Worm (Caenorhabditis elegans): ENCODE results near the gene hen-1.

The hen-1 gene

DNA sequence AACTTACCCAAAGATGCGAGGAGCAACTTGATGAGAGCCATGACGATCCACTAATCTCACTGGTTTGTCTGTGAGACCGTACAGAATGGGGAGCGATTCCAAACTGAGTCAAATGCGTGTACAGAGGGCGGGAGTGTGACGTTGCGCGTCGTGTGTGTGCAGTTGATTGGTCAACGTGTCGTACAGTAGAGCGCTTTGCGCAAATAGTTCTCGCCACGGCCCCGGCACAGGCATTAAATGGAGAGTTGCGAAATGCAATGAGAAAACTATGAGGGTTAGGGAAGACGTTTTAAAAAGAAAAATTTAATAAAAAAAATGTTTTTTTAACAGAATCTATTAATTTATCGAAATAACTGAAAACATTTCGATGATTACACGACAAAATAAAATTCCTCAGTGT lies 48.4 kb downstream of the hen-1 start, which contains the start of gene pdi-6 (continued):
- TF ChIP-seq dmd-9 (GFP tag; IDR thresholded peaks at IDR 0.05): peak; percentile 96
- peak; percentile 63 for TF ChIP-seq vab-7 (GFP tag; IDR thresholded peaks at IDR 0.05)
- no peak for TF ChIP-seq lir-3 (tag; optimal IDR thresholded peaks at IDR 0.05)
- no peak for TF ChIP-seq F26F4.8 (GFP tag; conservative IDR thresholded peaks at IDR 0.05)
- peak; percentile 26 to 86 for TF ChIP-seq hif-1 (tag; optimal IDR thresholded peaks at IDR 0.05)
- no peak for TF ChIP-seq snpc-1.2 (GFP tag; IDR thresholded peaks at IDR 0.05)
- TF ChIP-seq dve-1 (tag; optimal IDR thresholded peaks at IDR 0.05; ENCODE audit: insufficient read depth): peak; percentile 90
- TF ChIP-seq nhr-10 (tag; optimal IDR thresholded peaks at IDR 0.05): peak; percentile 36
- no peak for TF ChIP-seq egl-43 (GFP tag; IDR thresholded peaks at IDR 0.05)
- peak; percentile 37; the same call in 1 of the 2 replicates for TF ChIP-seq arid-1 (GFP tag; conservative IDR thresholded peaks at IDR 0.05)
- peak; percentile 67; the same call in 1 of the 2 replicates for TF ChIP-seq lin-29 (GFP tag; IDR thresholded peaks at IDR 0.05)
- peak; percentile 51 to 82 for TF ChIP-seq mdl-1 (tag; optimal IDR thresholded peaks at IDR 0.05)
- no peak for TF ChIP-seq R02D3.7 (tag; optimal IDR thresholded peaks at IDR 0.05)
- no peak for TF ChIP-seq mdt-29 (GFP tag; IDR thresholded peaks at IDR 0.05)
- no peak for TF ChIP-seq nhr-111 (GFP tag; optimal IDR thresholded peaks at IDR 0.05)
- TF ChIP-seq ZK546.5 (tag; optimal IDR thresholded peaks at IDR 0.05): no peak
- TF ChIP-seq sdz-12 (GFP tag; optimal IDR thresholded peaks at IDR 0.05): no peak
- peak; percentile 84 for TF ChIP-seq T20F7.1 (GFP tag; optimal IDR thresholded peaks at IDR 0.05)
- peak; percentile 46; the same call in 1 of the 2 replicates for TF ChIP-seq lin-1 (GFP tag; IDR thresholded peaks at IDR 0.05)
- TF ChIP-seq hmg-1.1 (GFP tag; IDR thresholded peaks at IDR 0.05): peak; percentile 87
- peak; percentile 85 for TF ChIP-seq madf-9 (GFP tag; conservative IDR thresholded peaks at IDR 0.05)
- peak; percentile 82 for TF ChIP-seq dpl-1 (GFP tag; optimal IDR thresholded peaks at IDR 0.05)
- TF ChIP-seq skn-1 (tag; optimal IDR thresholded peaks at IDR 0.05): no peak
- TF ChIP-seq snpc-4 (tag; optimal IDR thresholded peaks at IDR 0.05): no peak
- no peak for TF ChIP-seq lim-7 (GFP tag; IDR thresholded peaks at IDR 0.05)
- peak; percentile 18 for TF ChIP-seq unc-130 (GFP tag; optimal IDR thresholded peaks at IDR 0.05)
- TF ChIP-seq php-3 (GFP tag; IDR thresholded peaks at IDR 0.05): peak; percentile 80
- no peak for TF ChIP-seq attf-4 (tag; optimal IDR thresholded peaks at IDR 0.05)
- TF ChIP-seq spr-1 (tag; optimal IDR thresholded peaks at IDR 0.05): peak; percentile 58
- peak; percentile 58 for TF ChIP-seq jun-1 (tag; optimal IDR thresholded peaks at IDR 0.05)
- peak; percentile 81 to 93 for TF ChIP-seq lsy-2 (tag; optimal IDR thresholded peaks at IDR 0.05)
- TF ChIP-seq pha-4 (GFP tag; IDR thresholded peaks at IDR 0.05): no peak
- TF ChIP-seq pha-4 (tag; optimal IDR thresholded peaks at IDR 0.05): no peak
- TF ChIP-seq ceh-44 (GFP tag; IDR thresholded peaks at IDR 0.05): peak; percentile 83
- no peak for TF ChIP-seq ceh-62 (tag; optimal IDR thresholded peaks at IDR 0.05)
- TF ChIP-seq nhr-42 (GFP tag; IDR thresholded peaks at IDR 0.05): 0 out of 2 replicates have a peak, but pooled peaks have one; percentile 68
- no peak for TF ChIP-seq nhr-237 (tag; optimal IDR thresholded peaks at IDR 0.05)
- TF ChIP-seq ztf-11 (tag; optimal IDR thresholded peaks at IDR 0.05): no peak
- peak; percentile 75 for TF ChIP-seq nhr-77 (tag; optimal IDR thresholded peaks at IDR 0.05)
- TF ChIP-seq zip-11 (GFP tag; IDR thresholded peaks at IDR 0.05): no peak
- TF ChIP-seq daf-19 (GFP tag; conservative IDR thresholded peaks at IDR 0.05): no peak
- TF ChIP-seq rbr-2 (tag; optimal IDR thresholded peaks at IDR 0.05): peak; percentile 89
- peak; percentile 78 for TF ChIP-seq nhr-48 (tag; optimal IDR thresholded peaks at IDR 0.05)
- TF ChIP-seq ctbp-1 (GFP tag; IDR thresholded peaks at IDR 0.05): 0 out of 2 replicates have a peak, but pooled peaks have one; percentile 30
- no peak for TF ChIP-seq unc-39 (tag; optimal IDR thresholded peaks at IDR 0.05)
- no peak for TF ChIP-seq tag-97 (GFP tag; IDR thresholded peaks at IDR 0.05)
- no peak for TF ChIP-seq nhr-102 (tag; optimal IDR thresholded peaks at IDR 0.05)
- peak; percentile 85 for TF ChIP-seq nhr-11 (tag; optimal IDR thresholded peaks at IDR 0.05)
- no peak for TF ChIP-seq saeg-2 (GFP tag; IDR thresholded peaks at IDR 0.05)
- TF ChIP-seq unc-62 (GFP tag; optimal IDR thresholded peaks at IDR 0.05 in 1 of 2): no peak
- no peak for TF ChIP-seq unc-62 (tag; optimal IDR thresholded peaks at IDR 0.05)
- TF ChIP-seq ceh-32 (tag; optimal IDR thresholded peaks at IDR 0.05; ENCODE audit: poor library complexity): no peak

Measured in whole organism, L4 larva.